Worm (Caenorhabditis elegans) whole organism, L1 larva: ENCODE results near the gene ttbk-2.1.
"Not testable (repeated sequence)": the region's sequence is repeated elsewhere in the genome, so short reads cannot be mapped to it uniquely, and the experiment has no call there.

Source experiments
- C34B4.2 ChIP-seq: sonication (generic microtip); optimal IDR thresholded peaks from 2 replicates; lab custom pipeline; 2017; ENCODE audit warnings: mild to moderate bottlenecking, missing genetic modification characterization, missing compliant biosample characterization
- Y116A8C.19 ChIP-seq: sonication (generic microtip); optimal IDR thresholded peaks from 2 replicates; lab custom pipeline; 2016; ENCODE audit warnings: missing compliant biosample characterization, missing genetic modification characterization, borderline replicate concordance
- aha-1 ChIP-seq: fragments of 150-350 bp; optimal IDR thresholded peaks from 2 replicates; lab custom pipeline; 2014; ENCODE audit warnings: missing biosample characterization, missing genetic modification characterization
- alr-1 ChIP-seq: fragments of 200-800 bp; sonication (Bioruptor generic); optimal IDR thresholded peaks from 2 replicates; lab custom pipeline; 2018; ENCODE audit warnings: borderline replicate concordance, mild to moderate bottlenecking, missing genetic modification characterization, missing compliant biosample characterization
- ama-1 ChIP-seq: fragments of 150-350 bp; optimal IDR thresholded peaks from 2 replicates; lab custom pipeline; 2014
- blmp-1 ChIP-seq: fragments of 150-350 bp; optimal IDR thresholded peaks from 2 replicates; lab custom pipeline; 2014; ENCODE audit warnings: missing biosample characterization, missing genetic modification characterization
- ceh-82 ChIP-seq, 3 experiments: fragments of 150-350 bp in 1 of 3; sonication (generic microtip) in 2 of 3; optimal IDR thresholded peaks; 2 replicates each; lab custom pipeline; 2014 to 2017; ENCODE audit warnings: missing biosample characterization in 3 of 3, missing genetic modification characterization in 3 of 3
- dpl-1 ChIP-seq, 3 experiments: fragments of 150-350 bp in 2 of 3; sonication (generic microtip) in 1 of 3; optimal IDR thresholded peaks; 2 replicates each; lab custom pipeline; 2014 to 2017; ENCODE audit warnings: missing biosample characterization in 3 of 3, missing genetic modification characterization in 3 of 3, missing genetic modification reagents in 3 of 3
- dsc-1 ChIP-seq: sonication (generic microtip); optimal IDR thresholded peaks from 2 replicates; lab custom pipeline; 2016; ENCODE audit warnings: mild to moderate bottlenecking, missing genetic modification characterization, missing compliant biosample characterization
- efl-1 ChIP-seq, 4 experiments: fragments of 150-350 bp; optimal IDR thresholded peaks in 3 of 4; peaks in 1 of 4; 1 replicate in 1 of 4; 2 replicates in 3 of 4; lab custom pipeline; 2014; ENCODE audit warnings: missing biosample characterization in 2 of 4, missing genetic modification characterization in 2 of 4, missing genetic modification reagents in 2 of 4
- egl-13 ChIP-seq: sonication (generic microtip); optimal IDR thresholded peaks from 2 replicates; lab custom pipeline; 2016; ENCODE audit warnings: missing genotype, missing genetic modification reagents, missing genetic modification characterization, missing compliant biosample characterization
- fkh-8 ChIP-seq: sonication (generic microtip); optimal IDR thresholded peaks from 2 replicates; lab custom pipeline; 2016; ENCODE audit warnings: mild to moderate bottlenecking, missing genetic modification characterization, missing compliant biosample characterization
- irx-1 ChIP-seq: sonication (generic microtip); optimal IDR thresholded peaks from 2 replicates; lab custom pipeline; 2016; ENCODE audit warnings: missing genetic modification characterization, missing compliant biosample characterization
- jun-1 ChIP-seq: fragments of 150-350 bp; optimal IDR thresholded peaks from 2 replicates; lab custom pipeline; 2014; ENCODE audit warnings: missing biosample characterization, missing genetic modification reagents, missing genetic modification characterization
- lin-13 ChIP-seq: fragments of 150-350 bp; optimal IDR thresholded peaks from 2 replicates; lab custom pipeline; 2014; ENCODE audit warnings: missing biosample characterization, missing genetic modification reagents, missing genetic modification characterization
- lin-35 ChIP-seq, 2 experiments: fragments of 150-350 bp; optimal IDR thresholded peaks; 2 replicates each; lab custom pipeline; 2014; ENCODE audit warnings: missing biosample characterization in 2 of 2, missing genetic modification characterization in 2 of 2, missing genetic modification reagents in 2 of 2
- lin-39 ChIP-seq: fragments of 150-350 bp; optimal IDR thresholded peaks from 2 replicates; lab custom pipeline; 2014; ENCODE audit warnings: missing biosample characterization, missing genetic modification reagents, missing genetic modification characterization
- mab-9 ChIP-seq: fragments of 200-800 bp; sonication (Bioruptor generic); IDR thresholded peaks from 2 replicates; pipeline ENCODE4 v1.3.6; 2022; ENCODE audit warnings: missing genetic modification reagents, missing genetic modification characterization, missing compliant biosample characterization
- mdl-1 ChIP-seq, 2 experiments: fragments of 150-350 bp; optimal IDR thresholded peaks; 2 replicates each; lab custom pipeline; 2014 to 2017; ENCODE audit warnings: missing biosample characterization in 2 of 2, missing genetic modification characterization in 2 of 2, inconsistent platforms in 1 of 2
- nhr-47 ChIP-seq: sonication (generic microtip); optimal IDR thresholded peaks from 2 replicates; lab custom pipeline; 2016; ENCODE audit warnings: mild to moderate bottlenecking, missing genetic modification characterization, moderate library complexity, missing compliant biosample characterization
- nhr-71 ChIP-seq: sonication (generic microtip); optimal IDR thresholded peaks from 2 replicates; lab custom pipeline; 2016; ENCODE audit warnings: mild to moderate bottlenecking, missing genetic modification characterization, moderate library complexity, missing compliant biosample characterization
- nhr-85 ChIP-seq: sonication (generic microtip); peaks from one replicate; lab custom pipeline; 2016; ENCODE audit warnings: missing genetic modification characterization, inconsistent platforms, missing compliant biosample characterization
- skn-1 ChIP-seq: fragments of 150-350 bp; optimal IDR thresholded peaks from 2 replicates; lab custom pipeline; 2014; ENCODE audit warnings: missing biosample characterization, missing genetic modification characterization
- sox-4 ChIP-seq: sonication (generic microtip); optimal IDR thresholded peaks from 2 replicates; lab custom pipeline; 2016; ENCODE audit warnings: missing genetic modification characterization, missing compliant biosample characterization
- unc-130 ChIP-seq: fragments of 150-350 bp; optimal IDR thresholded peaks from 2 replicates; lab custom pipeline; 2017; ENCODE audit warnings: missing biosample characterization, missing genetic modification characterization, inconsistent platforms
- unc-98 ChIP-seq: fragments of 200-800 bp; sonication (Bioruptor generic); IDR thresholded peaks from 2 replicates; pipeline ENCODE4 v1.3.6; 2022; ENCODE audit warnings: missing genetic modification characterization, missing compliant biosample characterization
- vab-15 ChIP-seq: sonication (generic microtip); optimal IDR thresholded peaks from 2 replicates; lab custom pipeline; 2017; ENCODE audit warnings: missing genotype, mild to moderate bottlenecking, missing genetic modification characterization, missing compliant biosample characterization
- zag-1 ChIP-seq: fragments of 150-350 bp; optimal IDR thresholded peaks from 2 replicates; lab custom pipeline; 2014; ENCODE audit warnings: missing biosample characterization, missing genetic modification characterization

ttbk-2.1 gene

DNA sequence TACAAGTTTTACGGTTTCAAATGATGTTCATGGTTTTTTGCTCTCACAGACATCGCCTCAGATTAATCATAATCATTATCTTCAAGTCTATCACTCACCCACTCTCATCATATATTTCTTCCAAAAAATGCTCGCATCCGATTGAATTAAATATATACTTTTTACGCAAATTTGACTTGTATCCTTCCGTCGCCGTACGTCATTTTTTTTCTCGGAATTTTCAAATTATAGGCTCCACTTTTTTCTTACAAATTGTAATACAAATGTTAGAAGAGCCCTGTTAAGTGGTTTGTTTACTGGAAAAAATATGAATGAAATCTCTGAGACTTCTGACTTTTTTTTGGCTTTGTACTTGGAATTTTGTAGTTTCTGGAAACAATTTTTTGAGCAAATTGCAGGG, 28.7 kb downstream of the ttbk-2.1 start:
- peak; percentile 30 for TF ChIP-seq nhr-47
- TF ChIP-seq mdl-1 (tag; optimal IDR thresholded peaks at IDR 0.05; lab: Kevin White, UChicago), result no peak
- no peak for TF ChIP-seq vab-15 (tag; lab: Kevin White, UChicago)
- TF ChIP-seq C34B4.2, result no peak
- no peak for TF ChIP-seq irx-1 (tag; lab: Kevin White, UChicago)
- TF ChIP-seq nhr-85 (tag; lab: Kevin White, UChicago), result no peak
- TF ChIP-seq efl-1 (optimal IDR thresholded peaks at IDR 0.05; lab: Kevin White, UChicago), result no peak
- TF ChIP-seq efl-1 (GFP tag; optimal IDR thresholded peaks at IDR 0.05 in 1 of 2; lab: Kevin White, UChicago), result peak in 1 of 2 experiments; percentile 10
- peak; percentile 46 for TF ChIP-seq fkh-8 (tag; lab: Kevin White, UChicago)
- TF ChIP-seq dsc-1 (tag; lab: Kevin White, UChicago), result peak; percentile 61
- no peak for TF ChIP-seq lin-13 (GFP tag; lab: Kevin White, UChicago)
- TF ChIP-seq mab-9 (GFP tag; lab: Robert Waterston, UW), result no peak
- TF ChIP-seq nhr-71, result peak; percentile 24
- peak; percentile 73 for TF ChIP-seq egl-13 (tag; lab: Kevin White, UChicago)
- TF ChIP-seq skn-1, result no peak
- no peak for TF ChIP-seq Y116A8C.19 (tag; lab: Kevin White, UChicago)
- TF ChIP-seq unc-98 (GFP tag; lab: Robert Waterston, UW), result no peak

DNA sequence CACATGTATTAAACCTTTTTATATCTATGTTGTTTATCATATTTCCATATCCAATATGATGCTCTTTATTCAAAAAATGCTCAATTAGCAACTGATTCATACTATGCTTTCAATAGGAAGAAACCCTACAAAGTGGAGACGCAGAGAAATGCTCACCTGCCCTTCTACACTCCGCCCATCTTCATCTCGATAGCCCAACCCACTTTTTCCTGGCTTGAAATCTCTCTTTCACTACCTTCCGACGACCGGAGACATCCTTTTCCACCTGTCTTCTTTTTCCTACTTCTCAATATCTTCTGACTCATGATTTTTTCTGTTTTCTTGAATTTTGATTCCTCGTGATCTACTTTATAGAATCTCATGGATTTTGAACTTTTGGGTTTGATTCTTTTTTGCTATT, 30.4 kb downstream of the ttbk-2.1 start:
- peak; percentile 76 for TF ChIP-seq fkh-8 (tag; lab: Kevin White, UChicago)
- no peak for TF ChIP-seq C34B4.2
- peak; percentile 38 for TF ChIP-seq nhr-47
- no peak for TF ChIP-seq ceh-82 (tag; optimal IDR thresholded peaks at IDR 0.05; lab: Kevin White, UChicago)
- TF ChIP-seq nhr-71, result peak; percentile 37
- no peak for TF ChIP-seq lin-39
- peak; percentile 55 for TF ChIP-seq sox-4 (tag; lab: Kevin White, UChicago)
- TF ChIP-seq jun-1 (tag; lab: Kevin White, UChicago), result no peak
- TF ChIP-seq ama-1, result no peak
- peak; percentile 43 for TF ChIP-seq dsc-1 (tag; lab: Kevin White, UChicago)
- no peak for TF ChIP-seq lin-35 (GFP tag; optimal IDR thresholded peaks at IDR 0.05; lab: Kevin White, UChicago)

DNA sequence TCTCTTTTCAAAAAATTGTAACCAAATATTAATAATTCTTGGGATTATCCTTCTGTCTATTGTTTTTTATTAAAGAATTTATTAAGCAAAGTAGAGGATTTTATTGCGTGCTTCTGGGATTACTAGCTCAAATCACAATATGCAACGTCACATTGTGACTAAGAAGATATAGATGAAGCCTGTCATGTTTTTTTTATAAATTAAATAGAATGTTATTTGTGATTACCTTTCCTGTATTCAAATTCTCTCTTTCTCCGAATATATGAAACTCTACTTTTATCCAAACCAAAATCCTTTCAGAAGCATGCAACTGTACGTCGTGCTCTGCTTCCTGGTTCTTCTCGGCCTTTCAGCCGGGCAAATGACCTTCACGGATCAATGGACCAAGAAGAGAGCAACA, 32.1 kb downstream of the ttbk-2.1 start, which contains the start of gene nlp-47:
TSS of gene nlp-47 (plus strand) at position 301 of the 400 bp plus-strand sequence.
- peak; percentile 62 for TF ChIP-seq dsc-1 (tag; lab: Kevin White, UChicago)
- no peak for TF ChIP-seq dpl-1 (GFP tag; optimal IDR thresholded peaks at IDR 0.05; lab: Kevin White, UChicago)
- TF ChIP-seq blmp-1, result no peak
- no peak for TF ChIP-seq fkh-8 (tag; lab: Kevin White, UChicago)
- TF ChIP-seq, all 84 proteins: peak for 1

DNA sequence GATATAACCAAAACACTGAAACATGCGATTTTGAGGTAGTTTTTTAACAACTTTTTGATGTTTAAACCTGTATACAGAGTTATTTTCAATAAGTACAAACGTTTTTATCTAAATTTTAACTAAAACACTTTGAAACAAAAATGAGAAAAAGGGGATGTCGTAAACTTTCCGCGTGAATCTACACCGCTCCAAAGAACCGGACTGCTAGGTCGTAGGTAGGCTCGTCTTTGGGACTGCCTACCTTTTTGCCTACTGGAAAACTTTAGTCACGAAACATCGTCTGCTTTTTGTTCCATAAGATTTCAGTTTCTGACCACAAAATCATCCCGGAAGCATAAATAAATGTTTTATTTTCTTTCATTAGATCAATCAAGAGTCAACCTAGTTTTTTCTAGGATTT, 32.7 kb downstream of the ttbk-2.1 start:
- TF ChIP-seq dsc-1 (tag; lab: Kevin White, UChicago) (no peak), alr-1 (tag; lab: Kevin White, UChicago) (no peak), unc-98 (GFP tag; lab: Robert Waterston, UW) (no peak), zag-1 (tag; lab: Kevin White, UChicago) (no peak)

DNA sequence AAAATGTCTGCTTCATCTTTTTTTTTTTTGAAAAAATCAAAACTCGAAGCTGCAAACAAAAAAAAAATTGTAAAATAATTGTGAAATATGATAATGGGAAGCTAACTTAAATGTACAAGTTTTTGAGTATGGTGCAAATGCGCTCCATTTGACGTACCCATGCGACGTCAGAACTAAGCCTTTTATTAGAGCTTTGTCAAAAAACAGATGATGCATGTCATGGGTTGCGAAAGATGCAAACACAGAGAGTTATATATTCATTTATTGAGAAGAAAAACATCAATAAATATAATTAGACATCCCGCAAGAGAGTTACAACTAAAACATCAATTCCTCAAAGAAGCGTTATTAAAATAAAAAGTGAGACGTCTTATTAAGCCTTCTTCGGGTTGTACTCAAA, 36.0 kb downstream of the ttbk-2.1 start:
- TF ChIP-seq efl-1 (optimal IDR thresholded peaks at IDR 0.05; lab: Kevin White, UChicago) (no peak), efl-1 (GFP tag; optimal IDR thresholded peaks at IDR 0.05 in 1 of 2; lab: Kevin White, UChicago) (peak in 1 of 2 experiments; percentile 54), dsc-1 (tag; lab: Kevin White, UChicago) (peak; percentile 58), unc-130 (tag; lab: Kevin White, UChicago) (no peak)
- TF ChIP-seq, all 84 proteins: peak for 2

DNA sequence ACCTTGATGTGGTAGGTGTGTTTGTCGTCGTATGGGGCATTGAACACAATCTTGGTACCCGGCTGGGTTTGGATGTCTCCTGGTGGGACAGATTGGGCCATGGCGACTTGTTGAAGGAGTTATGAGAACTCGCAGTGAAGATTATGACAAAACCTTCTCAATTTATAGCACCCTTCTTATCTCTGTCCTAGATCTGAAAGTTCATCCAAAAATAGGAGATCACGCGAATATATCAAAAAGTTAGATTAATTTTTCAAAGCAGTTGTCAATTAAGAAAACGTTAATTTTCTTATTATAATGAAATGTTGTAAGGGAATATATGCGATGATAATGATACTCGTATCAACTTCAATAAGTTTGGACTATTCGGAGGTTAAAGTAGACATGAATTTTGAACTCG, 36.8 kb downstream of the ttbk-2.1 start, which contains the start of gene msp-51:
TSS of gene msp-51 (minus strand) at position 101 of the 400 bp plus-strand sequence.
- not testable (repeated sequence) for TF ChIP-seq aha-1 (tag; lab: Kevin White, UChicago); nhr-47; ama-1
